Fruit fly (Drosophila melanogaster) whole organism, wandering third instar larva: Measurements from ENCODE around the gene CG11714.

ENCODE experiments used
- CG32264 ChIP-seq: fragments of 200-800 bp; sonication (Bioruptor generic); optimal IDR thresholded peaks from 2 replicates; lab custom pipeline; 2016; ENCODE audit warnings: missing biosample characterization, missing genetic modification characterization
- Myc ChIP-seq: fragments of >200 bp; optimal IDR thresholded peaks from 2 replicates; lab custom pipeline; 2017
- dmrt93B ChIP-seq: fragments of 200-800 bp; sonication (Bioruptor generic); optimal IDR thresholded peaks from 2 replicates; lab custom pipeline; 2018; ENCODE audit warnings: missing biosample characterization, mild to moderate bottlenecking, missing genetic modification characterization
- foxo ChIP-seq, 2 experiments: fragments of 200-800 bp; sonication (Bioruptor generic); optimal IDR thresholded peaks; 2 replicates in 1 of 2; 3 replicates in 1 of 2; lab custom pipeline; 2016 to 2017; ENCODE audit warnings: missing biosample characterization in 2 of 2, missing genetic modification characterization in 2 of 2
- h ChIP-seq: fragments of 200-800 bp; sonication (Bioruptor generic); optimal IDR thresholded peaks from 3 replicates; lab custom pipeline; 2016; ENCODE audit warnings: missing biosample characterization, mild to moderate bottlenecking, missing genetic modification characterization
- lola ChIP-seq: fragments of >200 bp; optimal IDR thresholded peaks from 2 replicates; lab custom pipeline; 2017; ENCODE audit warnings: missing biosample characterization, missing genetic modification characterization
- tai ChIP-seq: sonication (Bioruptor generic); optimal IDR thresholded peaks from 2 replicates; lab custom pipeline; 2016; ENCODE audit warnings: missing biosample characterization, missing genetic modification characterization

DNA sequence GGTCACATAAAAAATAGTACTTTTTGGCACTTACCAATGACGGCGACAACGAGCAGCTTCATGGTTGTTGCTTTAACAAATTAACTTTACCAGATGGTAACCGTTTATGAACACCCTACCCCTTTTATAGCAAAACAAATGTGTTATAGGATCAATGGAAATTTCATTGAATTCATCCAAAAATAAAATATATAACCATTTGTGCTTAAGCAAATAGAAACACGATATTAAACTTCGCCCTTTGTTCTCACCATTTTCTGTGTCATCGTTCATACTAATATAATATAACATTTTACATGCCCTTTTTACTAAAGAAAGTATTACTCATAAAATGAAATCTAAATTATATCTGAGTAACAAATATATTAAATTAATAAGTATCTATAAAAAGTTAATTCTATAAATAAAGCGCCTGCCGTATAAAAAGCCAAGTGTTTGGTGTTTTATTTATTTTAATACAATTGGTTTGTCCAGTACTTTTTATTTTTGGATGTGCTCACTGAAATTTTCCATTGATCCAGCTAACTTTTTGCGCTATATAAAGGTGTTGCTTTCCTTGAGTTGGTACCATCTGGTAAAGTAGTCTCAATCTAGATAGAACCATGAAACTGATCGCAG is 13.1 kb downstream of the CG11714 start, which contains the start of the genes Sgs8 and Sgs7:
- TF ChIP-seq tai (no peak), dmrt93B (no peak), h (GFP tag; lab: Kevin White, UChicago) (no peak), foxo (GFP tag; optimal IDR thresholded peaks at IDR 0.05; lab: Kevin White, UChicago) (no peak), Myc (lab: Kevin White, UChicago) (no peak), lola (no peak), CG32264 (GFP tag; lab: Kevin White, UChicago) (no peak)
